Worm (Caenorhabditis elegans) whole organism, young adult: ENCODE results near the gene btb-5.
"Not testable (repeated sequence)": the region's sequence is repeated elsewhere in the genome, so short reads cannot be mapped to it uniquely, and the experiment has no call there.

Experiments used
- C06A6.2 ChIP-seq: fragments of 200-800 bp; sonication (Bioruptor generic); conservative IDR thresholded peaks from 2 replicates; pipeline ENCODE4 v1.3.6; 2022; ENCODE audit warnings: missing genetic modification characterization, missing compliant biosample characterization
- F10E7.11 ChIP-seq: sonication (generic microtip); optimal IDR thresholded peaks from 2 replicates; lab custom pipeline; 2017; ENCODE audit warnings: mild to moderate bottlenecking, missing genetic modification characterization, moderate library complexity, missing compliant biosample characterization
- F49E8.2 ChIP-seq: sonication (generic microtip); optimal IDR thresholded peaks from 3 replicates; lab custom pipeline; 2017; ENCODE audit warnings: missing genetic modification characterization, mild to moderate bottlenecking, missing compliant biosample characterization, antibody characterized with exemption, moderate library complexity; ENCODE audit not compliant: insufficient read depth
- Y53F4B.3 ChIP-seq: fragments of 200-800 bp; sonication (Bioruptor generic); IDR thresholded peaks from 2 replicates; pipeline ENCODE4 v1.3.6; 2022; ENCODE audit warnings: missing genetic modification reagents, missing genetic modification characterization, missing compliant biosample characterization
- Y53G8AR.9 ChIP-seq: fragments of 200-800 bp; sonication (Bioruptor generic); conservative IDR thresholded peaks from 2 replicates; pipeline ENCODE4 v1.3.6; 2022; ENCODE audit warnings: missing genetic modification reagents, missing genetic modification characterization, missing compliant biosample characterization
- Y67H2A.10 ChIP-seq: fragments of 200-800 bp; sonication (Bioruptor generic); conservative IDR thresholded peaks from 2 replicates; pipeline ENCODE4 v1.3.6; 2022; ENCODE audit warnings: missing genetic modification reagents, missing genetic modification characterization, missing compliant biosample characterization
- Y95B8A.8 ChIP-seq: fragments of 200-800 bp; sonication (Bioruptor generic); IDR thresholded peaks from 2 replicates; pipeline ENCODE4 v1.3.6; 2022; ENCODE audit warnings: missing genetic modification reagents, missing genetic modification characterization, missing compliant biosample characterization
- ama-1 ChIP-seq, 3 experiments: fragments of 150-350 bp in 1 of 3; sonication (generic microtip) in 2 of 3; optimal IDR thresholded peaks; 2 replicates each; lab custom pipeline; 2014 to 2018; ENCODE audit warnings: missing biosample characterization in 2 of 3, missing genetic modification characterization in 2 of 3, missing genetic modification reagents in 2 of 3
- athp-1 ChIP-seq: sonication (generic microtip); optimal IDR thresholded peaks from 2 replicates; lab custom pipeline; 2017; ENCODE audit warnings: mild to moderate bottlenecking, missing genetic modification characterization, missing compliant biosample characterization
- cebp-1 ChIP-seq, 2 experiments: fragments of 200-800 bp in 1 of 2; sonication (Bioruptor generic) in 1 of 2; sonication (generic microtip) in 1 of 2; IDR thresholded peaks in 1 of 2; optimal IDR thresholded peaks in 1 of 2; 2 replicates each; pipeline versions ENCODE4 v1.3.6 to Lab custom; 2017 to 2022; ENCODE audit warnings: missing compliant biosample characterization in 2 of 2, missing genetic modification characterization in 2 of 2, mild to moderate bottlenecking in 1 of 2, missing genetic modification reagents in 1 of 2, moderate library complexity in 1 of 2
- ceh-100 ChIP-seq: fragments of 200-800 bp; sonication (Bioruptor generic); IDR thresholded peaks from 2 replicates; pipeline ENCODE4 v1.3.6; 2022; ENCODE audit warnings: missing genetic modification reagents, missing genetic modification characterization, missing compliant biosample characterization
- ceh-58 ChIP-seq: fragments of 200-800 bp; sonication (Bioruptor generic); IDR thresholded peaks from 2 replicates; pipeline ENCODE4 v1.3.6; 2022; ENCODE audit warnings: missing genetic modification characterization, missing compliant biosample characterization
- ceh-79 ChIP-seq: sonication (generic microtip); optimal IDR thresholded peaks from 2 replicates; lab custom pipeline; 2017; ENCODE audit warnings: mild to moderate bottlenecking, missing genetic modification characterization, missing compliant biosample characterization
- ceh-91 ChIP-seq: fragments of 200-800 bp; sonication (Bioruptor generic); IDR thresholded peaks from 2 replicates; pipeline ENCODE4 v1.3.6; 2022; ENCODE audit warnings: missing genetic modification reagents, missing genetic modification characterization, missing compliant biosample characterization
- die-1 ChIP-seq: sonication (generic microtip); optimal IDR thresholded peaks from 2 replicates; lab custom pipeline; 2016; ENCODE audit warnings: missing genotype, mild to moderate bottlenecking, missing genetic modification characterization, missing compliant biosample characterization
- efl-1 ChIP-seq: fragments of 150-350 bp; optimal IDR thresholded peaks from 2 replicates; lab custom pipeline; 2014; ENCODE audit warnings: missing biosample characterization, missing genetic modification reagents, missing genetic modification characterization
- ets-4 ChIP-seq: fragments of 200-800 bp; sonication (Bioruptor generic); optimal IDR thresholded peaks from 2 replicates; lab custom pipeline; 2018; ENCODE audit warnings: mild to moderate bottlenecking, missing genetic modification characterization, missing compliant biosample characterization
- hlh-12 ChIP-seq: sonication (generic microtip); optimal IDR thresholded peaks from 2 replicates; lab custom pipeline; 2016; ENCODE audit warnings: missing genetic modification characterization, missing compliant biosample characterization
- hmg-1.2 ChIP-seq: fragments of 200-800 bp; sonication (Bioruptor generic); IDR thresholded peaks from 2 replicates; pipeline ENCODE4 v1.3.6; 2022; ENCODE audit warnings: missing genetic modification reagents, missing genetic modification characterization, missing compliant biosample characterization
- hmg-20 ChIP-seq: fragments of 200-800 bp; sonication (Bioruptor generic); IDR thresholded peaks from 2 replicates; pipeline ENCODE4 v1.3.6; 2022; ENCODE audit warnings: missing genetic modification reagents, missing genetic modification characterization, missing compliant biosample characterization
- hrde-1 ChIP-seq: sonication (generic microtip); optimal IDR thresholded peaks from 2 replicates; lab custom pipeline; 2016; ENCODE audit warnings: missing genetic modification characterization, mild to moderate bottlenecking, missing compliant biosample characterization, moderate library complexity, missing genotype, missing genetic modification reagents, borderline replicate concordance
- hsf-1 ChIP-seq: fragments of 200-800 bp; sonication (Bioruptor generic); IDR thresholded peaks from 2 replicates; pipeline ENCODE4 v1.3.6; 2022; ENCODE audit warnings: missing genetic modification reagents, missing genetic modification characterization, missing compliant biosample characterization
- lag-1 ChIP-seq: fragments of 200-800 bp; sonication (Bioruptor generic); IDR thresholded peaks from 2 replicates; pipeline ENCODE4 v1.3.6; 2022; ENCODE audit warnings: missing genetic modification reagents, missing genetic modification characterization, missing compliant biosample characterization
- lin-35 ChIP-seq, 3 experiments: fragments of 150-350 bp in 2 of 3; sonication (generic microtip) in 1 of 3; optimal IDR thresholded peaks; 2 replicates each; lab custom pipeline; 2014 to 2018; ENCODE audit warnings: missing biosample characterization in 3 of 3, missing genetic modification characterization in 3 of 3, missing genetic modification reagents in 3 of 3
- lin-54 ChIP-seq: fragments of 200-800 bp; sonication (Bioruptor generic); optimal IDR thresholded peaks from 2 replicates; lab custom pipeline; 2018; ENCODE audit warnings: mild to moderate bottlenecking, missing genetic modification characterization, missing compliant biosample characterization
- madf-10 ChIP-seq: sonication (generic microtip); optimal IDR thresholded peaks from 2 replicates; lab custom pipeline; 2016; ENCODE audit warnings: mild to moderate bottlenecking, missing genetic modification characterization, missing compliant biosample characterization
- madf-3 ChIP-seq: fragments of 200-800 bp; sonication (Bioruptor generic); IDR thresholded peaks from 2 replicates; pipeline ENCODE4 v1.3.6; 2022; ENCODE audit warnings: missing genetic modification reagents, missing genetic modification characterization, missing compliant biosample characterization
- madf-6 ChIP-seq: fragments of 200-800 bp; sonication (Bioruptor generic); IDR thresholded peaks from 2 replicates; pipeline ENCODE4 v1.3.6; 2022; ENCODE audit warnings: missing genetic modification reagents, missing genetic modification characterization, missing compliant biosample characterization
- mxl-1 ChIP-seq: sonication (generic microtip); optimal IDR thresholded peaks from 2 replicates; lab custom pipeline; 2016; ENCODE audit warnings: missing genetic modification characterization, missing compliant biosample characterization
- nfya-1 ChIP-seq: sonication (generic microtip); optimal IDR thresholded peaks from 2 replicates; lab custom pipeline; 2017; ENCODE audit warnings: antibody characterized with exemption, missing compliant biosample characterization, missing genetic modification characterization, borderline replicate concordance; ENCODE audit not compliant: insufficient read depth
- nhr-80 ChIP-seq: sonication (generic microtip); optimal IDR thresholded peaks from 2 replicates; lab custom pipeline; 2016; ENCODE audit warnings: missing genetic modification characterization, missing compliant biosample characterization
- nhr-90 ChIP-seq: sonication (generic microtip); optimal IDR thresholded peaks from 2 replicates; lab custom pipeline; 2016; ENCODE audit warnings: missing genotype, mild to moderate bottlenecking, missing genetic modification characterization, missing compliant biosample characterization
- repo-1 ChIP-seq: sonication (generic microtip); optimal IDR thresholded peaks from 2 replicates; lab custom pipeline; 2017; ENCODE audit warnings: mild to moderate bottlenecking, missing genetic modification characterization, missing compliant biosample characterization
- sdz-38 ChIP-seq: sonication (generic microtip); optimal IDR thresholded peaks from 2 replicates; lab custom pipeline; 2016; ENCODE audit warnings: missing genotype, missing genetic modification characterization, missing compliant biosample characterization
- sptf-2 ChIP-seq: fragments of 200-800 bp; sonication (Bioruptor generic); optimal IDR thresholded peaks from 2 replicates; lab custom pipeline; 2018; ENCODE audit warnings: mild to moderate bottlenecking, missing genetic modification characterization, missing compliant biosample characterization
- tlf-1 ChIP-seq: fragments of 200-800 bp; sonication (Bioruptor generic); optimal IDR thresholded peaks from 2 replicates; lab custom pipeline; 2018; ENCODE audit warnings: mild to moderate bottlenecking, missing genetic modification characterization, missing compliant biosample characterization

btb-5 gene

DNA sequence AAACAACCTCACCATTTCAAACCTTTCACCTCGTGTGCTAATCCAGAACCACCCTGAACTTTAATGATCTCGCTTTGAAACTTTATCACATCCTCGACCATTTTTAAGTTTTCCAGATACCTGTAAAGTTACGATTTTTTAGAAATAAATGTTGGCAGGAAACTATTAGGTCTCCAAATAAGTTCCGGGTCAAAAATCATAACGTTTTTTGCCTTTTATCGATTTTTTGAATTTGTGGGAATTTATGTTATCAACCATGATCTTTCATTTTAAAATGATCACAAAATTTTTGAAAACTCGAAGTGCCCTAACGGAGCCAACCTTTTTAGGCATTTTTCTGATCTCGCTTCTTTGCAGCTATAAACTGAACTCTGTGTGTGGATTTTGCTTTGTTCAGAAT is at the start of gene btb-5:
btb-5 (minus strand) TSS at position 101 of the 400 bp plus-strand sequence.
- TF ChIP-seq Y95B8A.8 (GFP tag; lab: Robert Waterston, UW) (no peak), F49E8.2 (tag; lab: Kevin White, UChicago) (no peak), die-1 (no peak)

DNA sequence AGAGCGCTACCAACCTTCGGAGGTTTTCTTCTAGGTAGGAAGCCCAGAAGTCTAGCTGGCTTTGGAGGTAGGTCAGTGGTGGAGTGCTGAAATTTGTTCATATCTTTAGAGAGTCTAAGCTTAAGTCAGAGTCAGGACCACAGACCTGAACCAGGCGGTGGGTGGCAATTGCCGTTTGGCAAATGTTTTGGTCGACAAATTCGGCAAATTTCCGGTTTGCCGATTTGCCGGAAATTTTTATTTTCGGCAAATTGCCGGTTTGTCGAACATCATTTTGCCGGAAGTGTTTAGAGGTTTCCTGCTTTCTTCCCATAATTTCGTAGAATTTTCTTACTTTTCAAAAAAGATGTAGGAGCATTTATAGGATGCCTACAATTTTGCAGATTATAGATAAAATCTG is 37.9 kb upstream of the btb-5 start, which contains the start of gene C29F9.9:
C29F9.9 (minus strand) TSS at position 101 of the 400 bp plus-strand sequence.
- not testable (repeated sequence) for TF ChIP-seq repo-1; athp-1 (tag; lab: Kevin White, UChicago); ceh-91 (GFP tag; lab: Robert Waterston, UW)
- TF ChIP-seq, all 124 proteins: peak for 0; not testable (repeated sequence) for 124

DNA sequence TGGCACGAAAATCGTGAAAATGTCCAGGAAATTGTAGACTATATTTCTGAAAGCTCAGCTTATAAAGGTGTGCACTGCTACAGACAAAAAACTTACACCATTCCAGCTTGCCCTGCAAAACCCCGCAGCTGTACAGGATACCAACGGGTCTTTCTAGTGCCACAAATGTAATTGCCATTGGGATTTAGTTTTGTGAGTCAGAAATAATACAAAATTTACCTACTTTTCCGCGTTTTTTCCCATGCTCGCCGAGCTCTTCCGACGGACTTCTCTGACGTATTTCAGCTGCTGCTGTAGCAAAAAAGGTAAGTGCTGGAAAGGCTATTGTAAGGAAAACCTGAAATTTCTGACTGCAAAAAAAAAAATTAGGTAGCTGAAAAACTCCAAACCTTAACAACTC is 36.1 kb upstream of the btb-5 start, which contains the start of gene C29F9.8:
C29F9.8 (minus strand) TSS at position 101 of the 400 bp plus-strand sequence.
- not testable (repeated sequence) for TF ChIP-seq madf-6; F10E7.11 (tag; lab: Kevin White, UChicago); lin-35 (GFP tag; optimal IDR thresholded peaks at IDR 0.05; lab: Kevin White, UChicago)

DNA sequence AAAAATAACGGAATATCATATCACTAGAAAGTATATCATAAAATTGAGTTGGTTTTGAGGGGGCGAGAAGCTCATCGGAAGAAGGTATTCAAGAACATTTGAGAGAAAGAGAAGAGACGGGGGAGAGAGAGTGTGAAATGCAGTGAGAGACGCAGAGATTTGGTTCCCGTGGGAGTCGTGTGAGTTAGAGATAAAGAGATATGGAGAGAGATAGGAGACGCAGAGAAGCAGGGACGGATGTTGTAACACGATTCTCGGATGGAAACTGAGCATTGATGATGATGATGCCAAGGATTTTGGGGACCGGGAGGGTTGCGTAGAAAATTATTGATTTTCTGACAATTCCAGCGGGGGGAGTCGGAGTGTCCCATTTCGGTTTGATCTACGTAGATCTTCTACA is 35.3 kb upstream of the btb-5 start:
- no peak for TF ChIP-seq cebp-1 (GFP tag; IDR thresholded peaks at IDR 0.05; lab: Robert Waterston, UW)
- peak; percentile 0 for TF ChIP-seq cebp-1 (tag; optimal IDR thresholded peaks at IDR 0.05; lab: Kevin White, UChicago)
- TF ChIP-seq nhr-80, result no peak
- no peak for TF ChIP-seq lin-54
- TF ChIP-seq nhr-90 (tag; lab: Kevin White, UChicago), result no peak
- no peak for TF ChIP-seq lin-35 (GFP tag; optimal IDR thresholded peaks at IDR 0.05; lab: Kevin White, UChicago)
- peak; percentile 90 for TF ChIP-seq hmg-1.2 (GFP tag; lab: Robert Waterston, UW)

DNA sequence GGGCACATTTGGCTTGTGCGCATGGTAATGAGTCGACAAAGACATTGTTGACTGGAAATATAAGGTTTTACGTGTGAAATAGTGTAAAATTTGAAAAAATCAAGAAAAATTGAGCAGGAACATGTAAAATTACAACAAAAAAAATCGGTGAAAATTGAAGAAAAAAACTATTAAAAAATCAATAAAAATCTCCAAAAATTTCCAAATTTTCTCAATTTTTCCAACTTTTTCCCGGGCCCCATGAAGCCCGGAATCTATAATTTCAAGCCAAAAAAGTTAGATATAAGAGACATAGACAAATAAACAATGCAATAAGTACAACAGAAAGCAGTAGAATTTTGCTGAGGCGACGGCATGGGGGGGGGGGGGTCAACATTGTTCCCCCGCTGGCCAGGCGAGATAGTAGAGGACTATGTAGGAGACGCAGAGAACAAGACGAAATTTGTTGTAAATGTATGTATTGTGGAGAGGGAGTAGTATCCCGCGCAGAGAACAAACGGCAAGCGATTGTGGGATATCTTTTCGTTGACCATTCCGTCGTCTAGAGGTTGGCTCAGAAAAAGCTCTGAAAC is 33.9 kb upstream of the btb-5 start, which contains the start of gene pat-4:
pat-4 (minus strand) TSS at position 51 of the 572 bp plus-strand sequence.
- no peak for TF ChIP-seq C06A6.2 (GFP tag; lab: Robert Waterston, UW)
- TF ChIP-seq hmg-1.2 (GFP tag; lab: Robert Waterston, UW), result peak; percentile 88
- TF ChIP-seq tlf-1, result no peak
- no peak for TF ChIP-seq madf-10 (tag; lab: Kevin White, UChicago)
- TF ChIP-seq hrde-1 (tag; lab: Kevin White, UChicago), result no peak
- no peak for TF ChIP-seq cebp-1 (GFP tag; IDR thresholded peaks at IDR 0.05; lab: Robert Waterston, UW)
- TF ChIP-seq cebp-1 (tag; optimal IDR thresholded peaks at IDR 0.05; lab: Kevin White, UChicago), result peak; percentile 42

DNA sequence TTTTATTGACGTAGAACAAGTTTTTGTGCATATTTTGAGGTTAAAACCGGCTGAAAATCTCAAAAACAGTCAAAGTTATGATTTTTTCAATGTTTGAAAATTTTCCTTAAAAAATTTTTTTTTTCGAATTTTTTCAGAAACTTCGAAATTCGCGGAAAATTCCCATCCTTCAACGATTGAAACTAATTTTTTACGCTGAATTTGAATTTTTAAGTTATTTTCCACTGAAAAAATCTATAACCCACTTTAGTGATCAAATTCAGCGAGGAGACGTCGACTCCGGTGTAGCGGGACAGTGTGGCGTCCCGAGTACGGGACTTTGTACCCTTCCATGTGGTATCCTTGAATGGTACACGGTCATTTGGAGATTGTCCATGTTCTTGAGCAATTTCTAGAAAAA is 31.3 kb upstream of the btb-5 start:
- no peak for TF ChIP-seq ama-1 (optimal IDR thresholded peaks at IDR 0.05; lab: Kevin White, UChicago)
- no peak for TF ChIP-seq ama-1 (GFP tag; optimal IDR thresholded peaks at IDR 0.05; lab: Kevin White, UChicago)
- TF ChIP-seq hsf-1, result no peak
- no peak for TF ChIP-seq Y67H2A.10 (GFP tag; lab: Robert Waterston, UW)
- no peak for TF ChIP-seq ets-4 (GFP tag; lab: Kevin White, UChicago)

DNA sequence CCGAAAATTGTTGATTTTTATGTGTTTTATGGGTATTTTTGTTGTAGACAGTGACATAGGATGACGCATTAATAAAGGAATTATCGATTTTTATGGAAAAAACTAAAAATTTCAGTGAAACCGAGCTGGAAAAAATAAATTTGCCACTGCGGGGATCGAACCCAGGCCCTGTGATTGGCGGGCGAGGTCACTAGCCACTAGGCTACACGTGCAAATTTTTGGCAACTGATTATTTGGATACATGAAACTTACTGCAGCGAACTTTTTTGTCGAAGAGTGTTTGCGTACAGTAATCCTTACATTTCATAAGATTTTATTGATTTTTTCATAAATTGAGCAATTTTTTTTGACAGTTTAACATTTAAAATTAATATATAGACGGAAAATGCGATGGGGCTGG is 28.2 kb upstream of the btb-5 start:
- peak; percentile 68 for TF ChIP-seq Y53F4B.3
- TF ChIP-seq sptf-2, result no peak
- TF ChIP-seq madf-3, result 0 out of 2 replicates have a peak, but pooled peaks have one; percentile 15
- TF ChIP-seq sdz-38 (tag; lab: Kevin White, UChicago), result no peak
- TF ChIP-seq ceh-79 (tag; lab: Kevin White, UChicago), result peak; percentile 76
- TF ChIP-seq Y53G8AR.9, result peak; percentile 86
- peak; percentile 38 for TF ChIP-seq mxl-1
- TF ChIP-seq hmg-20 (GFP tag; lab: Robert Waterston, UW), result 0 out of 2 replicates have a peak, but pooled peaks have one; percentile 61
- no peak for TF ChIP-seq nfya-1
- TF ChIP-seq madf-10 (tag; lab: Kevin White, UChicago), result peak; percentile 62
- TF ChIP-seq ceh-100 (GFP tag; lab: Robert Waterston, UW), result peak; percentile 62
- no peak for TF ChIP-seq lag-1 (GFP tag; lab: Robert Waterston, UW)
- TF ChIP-seq hlh-12 (tag; lab: Kevin White, UChicago), result no peak
- TF ChIP-seq efl-1 (GFP tag; lab: Kevin White, UChicago), result peak; percentile 9
- TF ChIP-seq ceh-58, result 0 out of 2 replicates have a peak, but pooled peaks have one; percentile 39
